Fruit fly (Drosophila melanogaster): ENCODE data around the gene CG15544.

dm6 chr3R:30794564-30795313 is 32.9 kb upstream of the CG15544 start:
- TF ChIP-seq CG6813 (GFP tag; optimal IDR thresholded peaks at IDR 0.05) (no peak), CG17186 (GFP tag; optimal IDR thresholded peaks at IDR 0.05) (no peak), CG13894 (tag; optimal IDR thresholded peaks at IDR 0.05) (no peak), BtbVII (GFP tag; optimal IDR thresholded peaks at IDR 0.05) (no peak), rib (GFP tag; IDR thresholded peaks at IDR 0.05) (peak; percentile 55; the same call in 1 of the 2 replicates), psq (GFP tag; optimal IDR thresholded peaks at IDR 0.05) (peak; percentile 98), mam (GFP tag; optimal IDR thresholded peaks at IDR 0.05) (no peak)

All from whole organism, embryonic.